Fruit fly (Drosophila melanogaster): ENCODE results near the gene CG1113.

DNA sequence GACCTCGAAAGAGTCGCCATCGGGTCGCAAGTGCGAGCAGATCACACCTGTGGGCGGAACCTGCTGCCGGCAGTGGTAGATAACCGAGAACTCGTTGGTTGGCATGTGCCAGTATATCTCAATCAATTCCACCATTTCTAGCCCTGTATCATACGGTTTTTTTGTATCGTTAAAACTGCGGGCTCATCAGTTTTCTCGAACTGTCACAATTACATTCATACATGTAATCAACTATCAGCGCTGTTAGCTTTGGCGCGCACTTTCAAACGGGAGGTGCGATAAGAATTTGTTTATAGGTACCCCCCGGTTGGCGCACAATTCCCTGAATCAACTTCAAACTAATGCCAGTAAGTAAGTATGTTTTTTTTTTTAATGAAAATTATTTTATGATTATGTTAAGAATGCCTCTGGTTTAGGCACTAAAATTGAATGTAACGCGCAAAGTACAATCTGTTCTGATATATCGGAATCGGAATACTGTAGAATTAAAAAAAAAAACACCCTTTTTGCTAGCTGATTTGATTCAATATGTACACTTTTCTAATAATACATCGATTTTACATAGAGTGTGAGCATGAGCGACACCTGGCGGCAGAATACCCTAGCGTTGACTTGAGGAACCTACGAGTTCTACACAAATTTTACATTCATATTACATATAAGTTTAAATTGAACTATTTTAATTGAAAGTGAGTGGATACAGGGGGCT lies 45.8 kb downstream of the CG1113 start:
- TF ChIP-seq pan (optimal IDR thresholded peaks at IDR 0.05) (no peak), CG8478 (optimal IDR thresholded peaks at IDR 0.05) (no peak), EcR (GFP tag; optimal IDR thresholded peaks at IDR 0.05) (no peak), Dll (optimal IDR thresholded peaks at IDR 0.05) (no peak), psq (optimal IDR thresholded peaks at IDR 0.05) (no peak)

Data from whole organism.